Worm (Caenorhabditis elegans) whole organism, L2 larva: ENCODE results near the gene rgs-3.

Experiments used
- F13H6.1 ChIP-seq: sonication (generic microtip); optimal IDR thresholded peaks from 2 replicates; lab custom pipeline; 2016; ENCODE audit warnings: missing genetic modification characterization, missing compliant biosample characterization
- ZK546.5 ChIP-seq: sonication (generic microtip); optimal IDR thresholded peaks from 2 replicates; lab custom pipeline; 2017; ENCODE audit warnings: missing biosample characterization, missing genetic modification characterization
- aly-2 ChIP-seq: fragments of 150-350 bp; optimal IDR thresholded peaks from 2 replicates; lab custom pipeline; 2014; ENCODE audit warnings: missing biosample characterization, missing genetic modification characterization
- lin-39 ChIP-seq: fragments of 150-350 bp; optimal IDR thresholded peaks from 2 replicates; lab custom pipeline; 2014; ENCODE audit warnings: missing biosample characterization, missing genetic modification reagents, missing genetic modification characterization
- nhr-237 ChIP-seq: fragments of 150-350 bp; optimal IDR thresholded peaks from 2 replicates; lab custom pipeline; 2014; ENCODE audit warnings: missing biosample characterization, missing genetic modification characterization
- nhr-6 ChIP-seq: fragments of 150-350 bp; optimal IDR thresholded peaks from 2 replicates; lab custom pipeline; 2014; ENCODE audit warnings: missing biosample characterization, missing genetic modification characterization
- nhr-77 ChIP-seq: fragments of 150-350 bp; optimal IDR thresholded peaks from 2 replicates; lab custom pipeline; 2014; ENCODE audit warnings: missing biosample characterization, missing genetic modification characterization
- zag-1 ChIP-seq: fragments of 150-350 bp; optimal IDR thresholded peaks from 2 replicates; lab custom pipeline; 2014; ENCODE audit warnings: missing biosample characterization, missing genetic modification characterization
- ztf-11 ChIP-seq: sonication (generic microtip); optimal IDR thresholded peaks from 2 replicates; lab custom pipeline; 2017; ENCODE audit warnings: missing biosample characterization, missing genetic modification characterization
- ztf-4 ChIP-seq: fragments of 150-350 bp; optimal IDR thresholded peaks from 2 replicates; lab custom pipeline; 2014; ENCODE audit warnings: missing biosample characterization, missing genetic modification characterization

ce11 chrII:6082620-6083019 lies 17.0 kb upstream of the rgs-3 start, which contains the start of gene F21H12.3:
- no peak for TF ChIP-seq nhr-6
- no peak for TF ChIP-seq nhr-77 (tag; lab: Kevin White, UChicago)
- no peak for TF ChIP-seq lin-39 (tag; lab: Kevin White, UChicago)
- TF ChIP-seq ZK546.5: no peak
- TF ChIP-seq F13H6.1 (tag; lab: Kevin White, UChicago): no peak
- TF ChIP-seq nhr-237: no peak
- TF ChIP-seq ztf-11 (tag; lab: Kevin White, UChicago): no peak
- TF ChIP-seq aly-2: no peak
- TF ChIP-seq zag-1 (tag; lab: Kevin White, UChicago): no peak
- TF ChIP-seq ztf-4 (tag; lab: Kevin White, UChicago): no peak
